Fruit fly (Drosophila melanogaster): ENCODE measurements around the gene CG13040.

- TF ChIP-seq CG8478 (optimal IDR thresholded peaks at IDR 0.05): no peak
- no peak for TF ChIP-seq CTCF (optimal IDR thresholded peaks at IDR 0.05)
Observed at dm6 chr3L:16327776-16328175, 1.2 kb upstream of the CG13040 start, which contains the start of gene CG13038.

Measured in S2 (cell line).